Fruit fly (Drosophila melanogaster) whole organism, embryonic: ENCODE measurements around the gene CG43221.

Source experiments
- Awh ChIP-seq: fragments of 200-800 bp; sonication (Bioruptor generic); IDR thresholded peaks from 2 replicates; pipeline ENCODE4, ENCODE4 v1.3.6; 2022; ENCODE audit warnings: missing biosample characterization, missing genetic modification characterization
- BtbVII ChIP-seq: fragments of 200-800 bp; sonication (Bioruptor generic); optimal IDR thresholded peaks from 3 replicates; lab custom pipeline; 2017; ENCODE audit warnings: missing biosample characterization, mild to moderate bottlenecking, missing genetic modification characterization
- CG10209 ChIP-seq: fragments of 200-800 bp; sonication (Bioruptor generic); optimal IDR thresholded peaks from 3 replicates; lab custom pipeline; 2017; ENCODE audit warnings: missing biosample characterization, mild to moderate bottlenecking, missing genetic modification characterization, missing genetic modification reagents
- CG1024 ChIP-seq: fragments of 200-800 bp; sonication (Bioruptor generic); IDR thresholded peaks from 2 replicates; pipeline ENCODE4 v1.3.6; 2022; ENCODE audit warnings: missing biosample characterization, missing genetic modification characterization
- CG12659 ChIP-seq: fragments of 200-800 bp; sonication (Bioruptor generic); optimal IDR thresholded peaks from 3 replicates; lab custom pipeline; 2017; ENCODE audit warnings: mild to moderate bottlenecking, missing biosample characterization, missing genetic modification reagents, missing genetic modification characterization
- CG14441 ChIP-seq: fragments of 200-800 bp; sonication (Bioruptor generic); IDR thresholded peaks from 2 replicates; pipeline ENCODE4 v1.3.6; 2022; ENCODE audit warnings: missing biosample characterization, missing genetic modification characterization
- CG15073 ChIP-seq: fragments of 200-800 bp; sonication (Bioruptor generic); optimal IDR thresholded peaks from 2 replicates; lab custom pipeline; 2016; ENCODE audit warnings: missing biosample characterization, missing genetic modification characterization
- CG1529 ChIP-seq: fragments of 200-800 bp; sonication (Bioruptor generic); optimal IDR thresholded peaks from 3 replicates; lab custom pipeline; 2018; ENCODE audit warnings: missing biosample characterization, missing genetic modification characterization
- CG17359 ChIP-seq: fragments of 200-800 bp; sonication (Bioruptor generic); optimal IDR thresholded peaks from 3 replicates; lab custom pipeline; 2018; ENCODE audit warnings: missing biosample characterization, mild to moderate bottlenecking, missing genetic modification characterization, moderate library complexity
- CG17361 ChIP-seq: fragments of 200-800 bp; sonication (Bioruptor generic); IDR thresholded peaks from 3 replicates; pipeline ENCODE4 v1.3.6; 2022; ENCODE audit warnings: missing biosample characterization, missing genetic modification characterization
- CG18619 ChIP-seq: fragments of 200-800 bp; sonication (Bioruptor generic); optimal IDR thresholded peaks from 3 replicates; lab custom pipeline; 2017; ENCODE audit warnings: missing biosample characterization, mild to moderate bottlenecking, missing genetic modification characterization
- CG2129 ChIP-seq: fragments of 200-800 bp; sonication (Bioruptor generic); IDR thresholded peaks from 2 replicates; pipeline ENCODE4 v1.3.6; 2022; ENCODE audit warnings: missing biosample characterization, missing genetic modification characterization; ENCODE audit not compliant: partially characterized antibody
- CG32772 ChIP-seq: fragments of 200-800 bp; sonication (Bioruptor generic); IDR thresholded peaks from 2 replicates; pipeline ENCODE4 v1.3.6; 2022; ENCODE audit warnings: missing biosample characterization, missing genetic modification characterization
- CG4730 ChIP-seq: fragments of 200-800 bp; sonication (Bioruptor generic); IDR thresholded peaks from 2 replicates; pipeline ENCODE4 v1.3.6; 2022; ENCODE audit warnings: missing biosample characterization, missing genetic modification characterization
- CG7987 ChIP-seq: fragments of 200-800 bp; sonication (Bioruptor generic); optimal IDR thresholded peaks from 2 replicates; lab custom pipeline; 2018; ENCODE audit warnings: missing biosample characterization, mild to moderate bottlenecking, missing genetic modification characterization, moderate library complexity
- CG8089 ChIP-seq: fragments of 200-800 bp; sonication (Bioruptor generic); optimal IDR thresholded peaks from 3 replicates; lab custom pipeline; 2016; ENCODE audit warnings: missing biosample characterization, missing genetic modification characterization
- CG8290 ChIP-seq, 3 experiments: fragments of 200-800 bp; sonication (Bioruptor generic); optimal IDR thresholded peaks; 2 replicates each; lab custom pipeline; 2016 to 2019; ENCODE audit warnings: missing biosample characterization in 3 of 3, missing genetic modification characterization in 3 of 3, mild to moderate bottlenecking in 2 of 3, moderate library complexity in 1 of 3
- CG8359 ChIP-seq: fragments of 200-800 bp; sonication (Bioruptor generic); optimal IDR thresholded peaks from 2 replicates; lab custom pipeline; 2017; ENCODE audit warnings: missing biosample characterization, mild to moderate bottlenecking, missing genetic modification characterization, borderline replicate concordance
- CG8478 ChIP-seq: fragments of >200 bp; optimal IDR thresholded peaks from 2 replicates; lab custom pipeline; 2018
- Dip3 ChIP-seq: fragments of 200-800 bp; sonication (Bioruptor generic); optimal IDR thresholded peaks from 3 replicates; lab custom pipeline; 2016; ENCODE audit warnings: missing biosample characterization, missing genetic modification characterization
- Fer2 ChIP-seq: fragments of 200-800 bp; sonication (Bioruptor generic); optimal IDR thresholded peaks from 2 replicates; lab custom pipeline; 2018; ENCODE audit warnings: missing biosample characterization, mild to moderate bottlenecking, missing genetic modification characterization, moderate library complexity
- HmgD ChIP-seq: fragments of 200-800 bp; sonication (Bioruptor generic); optimal IDR thresholded peaks from 3 replicates; lab custom pipeline; 2016; ENCODE audit warnings: missing biosample characterization, missing genetic modification characterization
- Hr51 ChIP-seq, 2 experiments: fragments of 200-800 bp; sonication (Bioruptor generic); optimal IDR thresholded peaks; 2 replicates in 1 of 2; 3 replicates in 1 of 2; lab custom pipeline; 2016 to 2018; ENCODE audit warnings: missing biosample characterization in 2 of 2, missing genetic modification characterization in 2 of 2, mild to moderate bottlenecking in 1 of 2, moderate library complexity in 1 of 2
- Scr ChIP-seq: fragments of 200-800 bp; sonication (Bioruptor generic); IDR thresholded peaks from 2 replicates; pipeline ENCODE4 v1.3.6; 2022; ENCODE audit warnings: missing biosample characterization, missing genetic modification characterization; ENCODE audit not compliant: partially characterized antibody
- Sin3A ChIP-seq: fragments of >200 bp; optimal IDR thresholded peaks from 2 replicates; lab custom pipeline; 2018
- Taf1 ChIP-seq: fragments of 200-800 bp; sonication (Bioruptor generic); IDR thresholded peaks from 2 replicates; pipeline ENCODE4 v1.3.6; 2022; ENCODE audit warnings: missing biosample characterization, missing genetic modification characterization
- Tbp ChIP-seq: fragments of >200 bp; optimal IDR thresholded peaks from 2 replicates; lab custom pipeline; 2018; ENCODE audit warnings: missing biosample characterization, missing genetic modification characterization
- Xrp1 ChIP-seq: fragments of 200-800 bp; sonication (Bioruptor generic); IDR thresholded peaks from 2 replicates; pipeline ENCODE4 v1.3.6; 2022; ENCODE audit warnings: missing biosample characterization, missing genetic modification characterization
- al ChIP-seq: fragments of 200-800 bp; sonication (Bioruptor generic); IDR thresholded peaks from 2 replicates; pipeline ENCODE4 v1.3.6; 2022; ENCODE audit warnings: missing biosample characterization, missing genetic modification characterization
- bcd ChIP-seq: fragments of 200-800 bp; sonication (Bioruptor generic); optimal IDR thresholded peaks from 2 replicates; lab custom pipeline; 2017; ENCODE audit warnings: missing biosample characterization, mild to moderate bottlenecking, missing genetic modification characterization
- caup ChIP-seq: fragments of 200-800 bp; sonication (Bioruptor generic); optimal IDR thresholded peaks from 3 replicates; lab custom pipeline; 2017; ENCODE audit warnings: missing biosample characterization, mild to moderate bottlenecking, missing genetic modification characterization, moderate library complexity; ENCODE audit not compliant: severe bottlenecking
- corto ChIP-seq: fragments of 200-800 bp; sonication (Bioruptor generic); optimal IDR thresholded peaks from 2 replicates; lab custom pipeline; 2016; ENCODE audit warnings: missing biosample characterization, mild to moderate bottlenecking, missing genetic modification characterization, moderate library complexity
- dimm ChIP-seq: fragments of 200-800 bp; sonication (Bioruptor generic); IDR thresholded peaks from 2 replicates; pipeline ENCODE4 v1.3.6; 2022; ENCODE audit warnings: missing biosample characterization, missing genetic modification characterization
- gem ChIP-seq: fragments of 200-800 bp; sonication (Bioruptor generic); optimal IDR thresholded peaks from 2 replicates; lab custom pipeline; 2019; ENCODE audit warnings: missing biosample characterization, mild to moderate bottlenecking, missing genetic modification characterization, moderate library complexity
- ham ChIP-seq: fragments of 200-800 bp; sonication (Bioruptor generic); IDR thresholded peaks from 2 replicates; pipeline ENCODE4 v1.3.6; 2022; ENCODE audit warnings: missing biosample characterization, missing genetic modification characterization
- jigr1 ChIP-seq: fragments of 200-800 bp; sonication (Bioruptor generic); IDR thresholded peaks from 3 replicates; pipeline ENCODE4 v1.3.6; 2022; ENCODE audit warnings: missing biosample characterization, missing genetic modification characterization
- klu ChIP-seq: fragments of 200-800 bp; sonication (Bioruptor generic); IDR thresholded peaks from 2 replicates; pipeline ENCODE4 v1.3.6; 2022; ENCODE audit warnings: missing biosample characterization, missing genetic modification characterization
- lab ChIP-seq: fragments of 200-800 bp; sonication (Bioruptor generic); optimal IDR thresholded peaks from 3 replicates; lab custom pipeline; 2017; ENCODE audit warnings: missing biosample characterization, missing genetic modification characterization, mild to moderate bottlenecking, moderate library complexity, missing genetic modification reagents
- lola ChIP-seq, 3 experiments: fragments of >200 bp in 2 of 3; fragments of 200-800 bp in 1 of 3; sonication (Bioruptor generic) in 1 of 3; optimal IDR thresholded peaks; 2 replicates each; lab custom pipeline; 2017 to 2019; ENCODE audit warnings: missing biosample characterization in 3 of 3, missing genetic modification characterization in 3 of 3, mild to moderate bottlenecking in 1 of 3, moderate library complexity in 1 of 3
- luna ChIP-seq: fragments of 200-800 bp; sonication (Bioruptor generic); optimal IDR thresholded peaks from 2 replicates; lab custom pipeline; 2016; ENCODE audit warnings: missing biosample characterization, missing genetic modification characterization
- otp ChIP-seq: fragments of 200-800 bp; sonication (Bioruptor generic); IDR thresholded peaks from 3 replicates; pipeline ENCODE4, ENCODE4 v1.3.6; 2022; ENCODE audit warnings: missing biosample characterization, missing genetic modification characterization
- pita ChIP-seq: fragments of 200-800 bp; sonication (Bioruptor generic); optimal IDR thresholded peaks from 2 replicates; lab custom pipeline; 2017; ENCODE audit warnings: missing biosample characterization, mild to moderate bottlenecking, missing genetic modification characterization
- psq ChIP-seq: fragments of 200-800 bp; sonication (Bioruptor generic); optimal IDR thresholded peaks from 2 replicates; lab custom pipeline; 2017; ENCODE audit warnings: missing biosample characterization, missing genetic modification characterization
- run ChIP-seq: fragments of 200-800 bp; sonication (Bioruptor generic); optimal IDR thresholded peaks from 3 replicates; lab custom pipeline; 2018; ENCODE audit warnings: missing biosample characterization, mild to moderate bottlenecking, missing genetic modification characterization
- salm ChIP-seq: fragments of 200-800 bp; sonication (Bioruptor generic); optimal IDR thresholded peaks from 2 replicates; lab custom pipeline; 2018; ENCODE audit warnings: missing biosample characterization, mild to moderate bottlenecking, missing genetic modification characterization
- slou ChIP-seq: fragments of 200-800 bp; sonication (Bioruptor generic); optimal IDR thresholded peaks from 3 replicates; lab custom pipeline; 2016; ENCODE audit warnings: missing biosample characterization, missing genetic modification characterization
- slp2 ChIP-seq: fragments of 200-800 bp; sonication (Bioruptor generic); optimal IDR thresholded peaks from 2 replicates; lab custom pipeline; 2016; ENCODE audit warnings: missing biosample characterization, missing genetic modification characterization
- ssp ChIP-seq: fragments of 200-800 bp; sonication (Bioruptor generic); IDR thresholded peaks from 2 replicates; pipeline ENCODE4 v1.3.6; 2022; ENCODE audit warnings: missing biosample characterization, missing genetic modification characterization

Gene CG43221

DNA sequence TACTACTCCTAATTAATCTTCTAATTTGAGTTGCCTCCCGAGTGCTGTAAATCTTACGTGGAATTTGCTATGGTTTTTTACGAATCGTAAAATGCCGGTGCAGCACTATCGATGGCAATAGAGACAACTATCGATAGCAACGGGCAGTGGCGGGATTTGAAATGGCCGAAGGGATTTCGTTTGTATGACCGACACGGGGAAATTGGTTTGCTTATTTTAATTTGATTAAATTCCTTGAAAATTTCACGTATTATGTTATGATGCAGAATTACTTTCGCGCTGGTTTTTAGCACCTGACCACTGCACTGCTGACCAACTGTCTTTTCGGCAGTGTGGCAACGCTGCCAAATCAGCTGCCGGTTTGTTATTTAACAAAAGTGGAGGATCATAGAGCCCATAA, 1.4 kb upstream of the CG43221 start, which contains the start of the genes GCS2beta and CG5131 (continued):
- TF ChIP-seq slou (GFP tag; lab: Kevin White, UChicago) (peak; percentile 96), CG8478 (no peak), corto (GFP tag; lab: Kevin White, UChicago) (peak; percentile 48), salm (tag; lab: Kevin White, UChicago) (peak; percentile 61), CG8089 (GFP tag; lab: Kevin White, UChicago) (peak; percentile 90), lola (GFP tag; optimal IDR thresholded peaks at IDR 0.05; lab: Kevin White, UChicago) (peak in 1 of 3 experiments; percentile 84), bcd (GFP tag; lab: Kevin White, UChicago) (peak; percentile 93), pita (no peak), CG17361 (GFP tag; lab: Robert Waterston, UW) (peak; percentile 90), Taf1 (GFP tag; lab: Robert Waterston, UW) (peak; percentile 93), Sin3A (lab: Kevin White, UChicago) (peak; percentile 98), Hr51 (GFP tag; optimal IDR thresholded peaks at IDR 0.05; lab: Kevin White, UChicago) (peak; percentile 90 to 95), dimm (GFP tag; lab: Robert Waterston, UW) (peak; percentile 67), Awh (peak; percentile 87), slp2 (GFP tag; lab: Kevin White, UChicago) (peak; percentile 94), HmgD (GFP tag; lab: Kevin White, UChicago) (peak; percentile 97), CG32772 (GFP tag; lab: Robert Waterston, UW) (peak; percentile 95), CG7987 (GFP tag; lab: Kevin White, UChicago) (peak; percentile 84), CG4730 (GFP tag; lab: Robert Waterston, UW) (peak; percentile 91), Scr (GFP tag; lab: Robert Waterston, UW) (peak; percentile 93), CG14441 (GFP tag; lab: Robert Waterston, UW) (peak; percentile 95), caup (peak; percentile 90), ssp (GFP tag; lab: Robert Waterston, UW) (peak; percentile 86), CG2129 (GFP tag; lab: Robert Waterston, UW) (peak; percentile 84), run (tag; lab: Kevin White, UChicago) (peak; percentile 52), CG17359 (peak; percentile 88), CG1024 (GFP tag; lab: Robert Waterston, UW) (peak; percentile 78), CG12659 (peak; percentile 95), BtbVII (GFP tag; lab: Kevin White, UChicago) (peak; percentile 73), ham (GFP tag; lab: Robert Waterston, UW) (peak; percentile 87), al (GFP tag; lab: Robert Waterston, UW) (peak; percentile 94), klu (GFP tag; lab: Robert Waterston, UW) (peak; percentile 93), Xrp1 (GFP tag; lab: Robert Waterston, UW) (peak; percentile 92), otp (peak; percentile 75; the same call in 2 of the 3 replicates), gem (tag; lab: Kevin White, UChicago) (peak; percentile 95), CG8290 (GFP tag; optimal IDR thresholded peaks at IDR 0.05; lab: Kevin White, UChicago) (peak; percentile 72), CG8290 (tag; optimal IDR thresholded peaks at IDR 0.05; lab: Kevin White, UChicago) (peak; percentile 35 to 97), Fer2 (peak; percentile 85), CG8359 (GFP tag; lab: Kevin White, UChicago) (peak; percentile 42), CG1529 (GFP tag; lab: Kevin White, UChicago) (peak; percentile 77), psq (GFP tag; lab: Kevin White, UChicago) (peak; percentile 50), jigr1 (GFP tag; lab: Robert Waterston, UW) (peak; percentile 81), Tbp (GFP tag; lab: Kevin White, UChicago) (no peak), luna (GFP tag; lab: Kevin White, UChicago) (peak; percentile 92), CG15073 (GFP tag; lab: Kevin White, UChicago) (peak; percentile 63), CG10209 (peak; percentile 92), lab (GFP tag; lab: Kevin White, UChicago) (peak; percentile 95), CG18619 (peak; percentile 88), Dip3 (GFP tag; lab: Kevin White, UChicago) (peak; percentile 96)
- TF ChIP-seq, all 482 proteins: peak for 445
